Fruit fly (Drosophila melanogaster) Kc167 (cell line): ENCODE data around the gene CG43707.

ENCODE experiments used
- Myc ChIP-seq: fragments of >200 bp; optimal IDR thresholded peaks from 2 replicates; lab custom pipeline; 2017; ENCODE audit warnings: missing external identifiers
- Sin3A ChIP-seq: fragments of >200 bp; optimal IDR thresholded peaks from 2 replicates; lab custom pipeline; 2018; ENCODE audit warnings: missing external identifiers
- h ChIP-seq: fragments of >200 bp; optimal IDR thresholded peaks from 3 replicates; lab custom pipeline; 2018; ENCODE audit warnings: missing external identifiers
- insv ChIP-seq: fragments of >200 bp; optimal IDR thresholded peaks from 3 replicates; lab custom pipeline; 2018; ENCODE audit warnings: missing external identifiers
- psq ChIP-seq: fragments of >200 bp; optimal IDR thresholded peaks from 2 replicates; lab custom pipeline; 2017; ENCODE audit warnings: missing external identifiers
- ttk ChIP-seq: sonication (Bioruptor generic); optimal IDR thresholded peaks from 2 replicates; lab custom pipeline; 2017; ENCODE audit warnings: missing external identifiers

Gene CG43707

DNA sequence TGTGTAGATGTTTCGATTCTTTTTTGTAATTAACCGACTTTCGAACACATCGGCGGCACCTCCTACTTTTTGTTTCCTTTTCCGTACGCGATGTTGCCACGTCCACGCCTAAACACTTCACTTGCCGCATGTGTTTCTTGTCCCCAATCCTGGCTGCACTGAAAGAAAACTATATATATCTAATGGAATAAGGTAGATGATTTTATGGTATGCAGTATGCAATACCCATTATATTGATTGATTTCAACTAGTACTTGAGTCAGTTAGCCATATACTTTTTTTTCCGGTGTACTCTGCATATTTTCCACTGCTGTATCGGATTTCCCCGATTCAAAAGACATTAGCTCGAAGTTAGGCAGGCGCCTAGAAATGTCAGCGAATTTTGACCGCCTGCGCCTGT is 61.8 kb downstream of the CG43707 start:
- TF ChIP-seq insv (lab: Kevin White, UChicago) (no peak), Myc (no peak), h (lab: Kevin White, UChicago) (no peak), psq (lab: Kevin White, UChicago) (no peak), ttk (lab: Kevin White, UChicago) (no peak), Sin3A (lab: Kevin White, UChicago) (no peak)
